Fruit fly (Drosophila melanogaster): ENCODE results near the gene Osi24.

Gene Osi24

DNA sequence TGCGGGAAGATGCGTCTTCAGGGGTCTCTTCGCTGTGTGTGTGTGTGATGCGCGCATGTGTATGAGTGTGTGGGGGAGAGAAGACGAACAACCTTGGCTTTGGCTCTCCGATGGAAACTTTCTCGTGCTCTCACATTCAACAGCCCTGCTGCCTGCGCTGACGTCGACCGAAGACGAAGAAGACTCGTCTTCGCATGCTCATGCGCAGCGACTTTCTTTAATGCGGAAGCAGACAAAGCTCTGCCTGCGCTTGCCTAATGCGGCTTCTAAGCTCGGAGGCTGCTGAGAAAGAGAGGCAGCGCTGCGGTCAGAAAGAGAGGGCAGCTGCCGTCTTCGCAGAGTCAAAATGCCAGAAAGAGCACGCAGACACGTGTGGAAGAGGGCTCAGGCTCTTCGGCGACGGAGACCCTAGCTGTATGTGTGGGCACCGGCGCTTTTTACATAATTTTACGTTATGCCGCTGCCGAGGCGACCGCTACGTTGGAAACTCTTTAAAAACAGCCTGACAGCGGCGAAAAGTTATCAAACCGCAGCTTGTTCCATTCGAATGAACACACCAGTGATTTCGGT lies 35.7 kb downstream of the Osi24 start, which contains the start of gene Osi6:
Gene Osi6 (plus strand): TSS at position 520 of the 570 bp plus-strand sequence.
- no peak for TF ChIP-seq pad (GFP tag; optimal IDR thresholded peaks at IDR 0.05)

DNA sequence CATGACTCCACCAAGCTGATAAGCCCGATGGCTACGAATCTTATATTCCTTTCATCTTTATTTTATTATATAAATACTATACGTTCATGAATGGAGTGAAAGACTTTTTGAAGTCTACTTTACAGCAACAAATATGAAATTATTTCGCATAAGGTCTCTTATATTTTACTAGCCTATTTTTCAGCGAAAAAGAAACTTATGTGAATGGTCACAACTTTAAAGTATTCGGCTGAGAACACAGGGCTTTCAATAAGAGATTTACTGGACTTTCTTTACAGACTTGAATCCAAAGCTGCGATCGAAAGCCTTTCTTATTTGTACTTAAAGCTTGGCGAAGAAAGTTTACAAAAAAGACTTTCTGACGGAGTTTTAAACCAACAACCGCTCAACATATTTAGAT lies 40.4 kb downstream of the Osi24 start:
- TF ChIP-seq cic (GFP tag; optimal IDR thresholded peaks at IDR 0.05) (no peak), CG5204 (GFP tag; optimal IDR thresholded peaks at IDR 0.05) (no peak), CG12768 (GFP tag; optimal IDR thresholded peaks at IDR 0.05) (no peak), kay (GFP tag; ENCODE audit: borderline replicate concordance) (no peak), CG7045 (GFP tag; optimal IDR thresholded peaks at IDR 0.05) (no peak), CG33017 (tag; optimal IDR thresholded peaks at IDR 0.05) (no peak), CG14711 (tag; optimal IDR thresholded peaks at IDR 0.05) (no peak), pad (GFP tag; optimal IDR thresholded peaks at IDR 0.05) (no peak), Hr96 (GFP tag; optimal IDR thresholded peaks at IDR 0.05) (no peak)

DNA sequence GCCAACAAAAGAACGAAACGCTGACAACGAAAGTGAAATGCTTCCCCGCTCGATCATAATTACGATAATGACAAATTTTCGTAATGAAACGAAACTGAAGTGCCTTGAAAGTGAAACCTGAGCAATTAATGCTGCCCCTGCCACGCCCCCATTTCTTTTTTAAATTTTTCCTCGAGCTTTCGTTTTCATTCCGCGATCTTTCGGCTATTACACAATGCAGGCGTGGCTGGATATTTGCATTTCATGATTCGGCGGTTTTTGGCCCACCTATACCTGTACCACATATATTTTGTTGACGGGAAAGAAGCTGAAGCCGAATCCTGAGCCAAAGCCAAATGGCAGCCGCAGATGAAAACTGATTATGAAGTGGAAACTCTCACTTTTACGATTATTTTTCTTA lies 41.7 kb downstream of the Osi24 start:
- TF ChIP-seq Hr96 (GFP tag; optimal IDR thresholded peaks at IDR 0.05) (no peak), cnc (optimal IDR thresholded peaks at IDR 0.05) (no peak), CG14711 (tag; optimal IDR thresholded peaks at IDR 0.05) (no peak), CG1620 (GFP tag; optimal IDR thresholded peaks at IDR 0.05) (no peak), CG33017 (tag; optimal IDR thresholded peaks at IDR 0.05) (no peak), kay (GFP tag; ENCODE audit: borderline replicate concordance) (no peak), CG11617 (GFP tag; optimal IDR thresholded peaks at IDR 0.05) (no peak), Mnt (GFP tag; optimal IDR thresholded peaks at IDR 0.05) (no peak), CG7045 (GFP tag; optimal IDR thresholded peaks at IDR 0.05) (no peak), Clk (GFP tag; optimal IDR thresholded peaks at IDR 0.05) (no peak), cic (GFP tag; optimal IDR thresholded peaks at IDR 0.05) (no peak)

DNA sequence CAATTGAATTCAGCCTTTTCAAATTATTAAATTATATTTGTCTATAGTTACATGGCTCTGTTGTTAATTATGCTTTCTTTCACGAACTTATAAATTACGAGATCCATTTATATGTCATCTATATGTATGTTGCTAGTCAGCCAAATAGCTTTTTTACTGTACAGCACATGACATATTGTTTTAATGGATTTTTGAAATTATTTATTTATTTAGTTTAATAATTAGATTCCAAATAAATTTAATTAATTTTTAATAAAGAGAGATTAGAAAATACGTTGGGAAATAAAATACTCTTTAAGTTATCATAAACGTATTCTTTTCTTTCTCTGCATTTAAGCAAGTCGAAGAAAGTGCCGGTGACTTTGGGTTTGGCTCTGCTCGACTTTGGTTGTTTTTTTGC lies 42.7 kb downstream of the Osi24 start:
- no peak for TF ChIP-seq bab1 (GFP tag; optimal IDR thresholded peaks at IDR 0.05)
- TF ChIP-seq CG33017 (tag; optimal IDR thresholded peaks at IDR 0.05) = no peak
- TF ChIP-seq Mnt (GFP tag; optimal IDR thresholded peaks at IDR 0.05) = no peak
- TF ChIP-seq pad (GFP tag; optimal IDR thresholded peaks at IDR 0.05) = no peak
- TF ChIP-seq CG7101 (tag; optimal IDR thresholded peaks at IDR 0.05) = no peak
- no peak for TF ChIP-seq tj (GFP tag; optimal IDR thresholded peaks at IDR 0.05)
- no peak for TF ChIP-seq CG5204 (GFP tag; optimal IDR thresholded peaks at IDR 0.05)
- no peak for TF ChIP-seq CG14711 (tag; optimal IDR thresholded peaks at IDR 0.05)
- TF ChIP-seq ovo (GFP tag; optimal IDR thresholded peaks at IDR 0.05) = no peak
- no peak for TF ChIP-seq CG1620 (GFP tag; optimal IDR thresholded peaks at IDR 0.05)
- TF ChIP-seq Hr96 (GFP tag; optimal IDR thresholded peaks at IDR 0.05) = no peak
- TF ChIP-seq kay (GFP tag; ENCODE audit: borderline replicate concordance) = no peak
- no peak for TF ChIP-seq cnc (optimal IDR thresholded peaks at IDR 0.05)
- no peak for TF ChIP-seq CG12768 (GFP tag; optimal IDR thresholded peaks at IDR 0.05)

DNA sequence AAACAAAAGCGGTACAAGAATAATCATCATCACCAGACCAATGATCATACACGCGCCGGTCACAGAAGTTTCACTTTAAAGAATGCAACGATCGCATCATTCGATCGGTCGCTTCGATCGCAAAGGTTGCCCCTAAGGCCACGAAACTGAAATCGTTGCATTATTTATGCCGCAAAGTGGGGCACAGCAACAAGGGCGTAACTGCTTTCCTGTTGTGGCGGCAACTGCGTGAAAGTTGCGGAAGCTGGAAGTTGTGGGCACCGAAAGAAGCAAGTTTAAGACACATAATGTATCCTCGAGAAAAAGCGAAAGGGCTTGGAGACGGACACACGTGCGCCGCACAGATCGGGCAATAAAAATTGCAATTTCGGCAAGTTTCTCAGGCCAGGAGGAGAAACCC lies 45.4 kb downstream of the Osi24 start:
- no peak for TF ChIP-seq bab1 (GFP tag; optimal IDR thresholded peaks at IDR 0.05)
- TF ChIP-seq CG7045 (GFP tag; optimal IDR thresholded peaks at IDR 0.05) = no peak
- TF ChIP-seq cnc (optimal IDR thresholded peaks at IDR 0.05) = no peak
- TF ChIP-seq Crg-1 (GFP tag; optimal IDR thresholded peaks at IDR 0.05) = no peak
- no peak for TF ChIP-seq Mnt (GFP tag; optimal IDR thresholded peaks at IDR 0.05)
- no peak for TF ChIP-seq kay (GFP tag; ENCODE audit: borderline replicate concordance)
- no peak for TF ChIP-seq pad (GFP tag; optimal IDR thresholded peaks at IDR 0.05)
- no peak for TF ChIP-seq toe (GFP tag; optimal IDR thresholded peaks at IDR 0.05)
- TF ChIP-seq CG7101 (tag; optimal IDR thresholded peaks at IDR 0.05) = no peak
- no peak for TF ChIP-seq CG1620 (GFP tag; optimal IDR thresholded peaks at IDR 0.05)
- no peak for TF ChIP-seq cic (GFP tag; optimal IDR thresholded peaks at IDR 0.05)
- no peak for TF ChIP-seq CG12768 (GFP tag; optimal IDR thresholded peaks at IDR 0.05)
- no peak for TF ChIP-seq ovo (GFP tag; optimal IDR thresholded peaks at IDR 0.05)
- no peak for TF ChIP-seq CG11617 (GFP tag; optimal IDR thresholded peaks at IDR 0.05)
- TF ChIP-seq tj (GFP tag; optimal IDR thresholded peaks at IDR 0.05) = no peak

DNA sequence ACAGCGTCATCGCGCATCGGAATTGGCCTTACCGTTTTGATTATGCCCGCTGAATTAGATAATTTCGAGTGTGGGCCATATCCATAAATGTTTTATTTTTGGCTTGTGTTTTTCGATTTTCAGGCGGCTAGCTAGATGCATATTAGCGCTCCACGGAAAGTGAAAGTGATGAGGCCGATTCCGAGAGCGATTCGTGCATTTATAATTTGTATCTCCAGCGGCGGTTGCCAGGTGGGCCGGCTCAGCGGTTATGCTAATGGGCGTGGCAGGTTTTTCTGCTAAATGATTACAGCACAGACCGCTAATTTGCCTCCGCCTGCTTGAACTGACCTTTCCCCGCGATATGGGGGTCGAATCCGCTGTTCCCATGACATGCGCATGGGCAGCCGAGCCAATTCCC lies 46.4 kb downstream of the Osi24 start:
- TF ChIP-seq CG7045 (GFP tag; optimal IDR thresholded peaks at IDR 0.05) = no peak
- TF ChIP-seq cnc (optimal IDR thresholded peaks at IDR 0.05) = no peak

DNA sequence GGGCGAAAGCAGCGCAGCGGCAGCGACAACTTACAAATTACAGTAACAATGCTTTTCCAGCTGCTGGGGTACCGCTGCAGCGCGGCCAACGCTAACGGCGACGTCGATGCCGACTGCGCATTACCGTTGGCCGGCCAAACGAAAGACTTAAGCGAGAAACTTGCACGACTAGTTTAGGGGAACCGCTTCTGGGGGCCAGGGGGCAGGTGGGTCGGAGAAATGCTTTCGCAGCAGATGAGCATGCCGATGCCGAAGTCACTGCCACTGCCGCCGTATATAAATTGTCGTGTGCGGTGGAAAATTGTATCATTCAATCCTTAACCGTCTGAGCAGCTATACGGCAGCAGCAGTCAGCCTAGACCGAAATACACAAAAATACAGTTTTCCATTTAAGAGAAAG lies 50.1 kb downstream of the Osi24 start, which contains the start of gene Osi7:
Gene Osi7 (plus strand): TSS at position 301 of the 400 bp plus-strand sequence.
- no peak for TF ChIP-seq Hr96 (GFP tag; optimal IDR thresholded peaks at IDR 0.05)
- TF ChIP-seq cic (GFP tag; optimal IDR thresholded peaks at IDR 0.05) = no peak
- no peak for TF ChIP-seq cnc (optimal IDR thresholded peaks at IDR 0.05)
- no peak for TF ChIP-seq Mnt (GFP tag; optimal IDR thresholded peaks at IDR 0.05)
- no peak for TF ChIP-seq CG33017 (tag; optimal IDR thresholded peaks at IDR 0.05)
- TF ChIP-seq CG14711 (tag; optimal IDR thresholded peaks at IDR 0.05) = no peak
- no peak for TF ChIP-seq ovo (GFP tag; optimal IDR thresholded peaks at IDR 0.05)
- no peak for TF ChIP-seq toe (GFP tag; optimal IDR thresholded peaks at IDR 0.05)
- TF ChIP-seq CG5204 (GFP tag; optimal IDR thresholded peaks at IDR 0.05) = no peak
- no peak for TF ChIP-seq Clk (GFP tag; optimal IDR thresholded peaks at IDR 0.05)
- no peak for TF ChIP-seq Crg-1 (GFP tag; optimal IDR thresholded peaks at IDR 0.05)
- TF ChIP-seq CG12768 (GFP tag; optimal IDR thresholded peaks at IDR 0.05) = no peak
- no peak for TF ChIP-seq bab1 (GFP tag; optimal IDR thresholded peaks at IDR 0.05)
- no peak for TF ChIP-seq kay (GFP tag; ENCODE audit: borderline replicate concordance)
- TF ChIP-seq CG1620 (GFP tag; optimal IDR thresholded peaks at IDR 0.05) = no peak
- TF ChIP-seq tj (GFP tag; optimal IDR thresholded peaks at IDR 0.05) = no peak
- no peak for TF ChIP-seq CG11617 (GFP tag; optimal IDR thresholded peaks at IDR 0.05)

All from whole organism, adult.